ENCODE assay signal across 1 fruit fly cellular context in genomic region chr2L:13549973-13550458, dm6.
TF ChIP-seq lines count a peak whose summit lies in the region.

Gene kuz (plus strand): TSS chr2L:13550139.

TF ChIP-seq in whole organism, embryonic, 481 proteins besides CTCF, POLR2A, EP300 and RAD21 (continued from another document and continues in another):
- TF ChIP-seq mam (GFP tag; optimal IDR thresholded peaks at IDR 0.05; lab: Kevin White, UChicago) (no peak), CG32767 (GFP tag; IDR thresholded peaks at IDR 0.05; lab: Robert Waterston, UW) (peak; percentile 75), ATbp (GFP tag; optimal IDR thresholded peaks at IDR 0.05; lab: Kevin White, UChicago) (no peak), ttk (GFP tag; IDR thresholded peaks at IDR 0.05; lab: Robert Waterston, UW) (no peak), sr (GFP tag; IDR thresholded peaks at IDR 0.05; lab: Robert Waterston, UW) (no peak; the same call in 2 of the 3 replicates), CG7357 (GFP tag; IDR thresholded peaks at IDR 0.05; lab: Robert Waterston, UW) (no peak), Usf (GFP tag; optimal IDR thresholded peaks at IDR 0.05; lab: Kevin White, UChicago) (no peak), CG2875 (GFP tag; optimal IDR thresholded peaks at IDR 0.05; lab: Kevin White, UChicago) (no peak), Asciz (GFP tag; optimal IDR thresholded peaks at IDR 0.05; lab: Kevin White, UChicago) (no peak), phol (tag; optimal IDR thresholded peaks at IDR 0.05; lab: Kevin White, UChicago) (peak; percentile 38), chn (GFP tag; optimal IDR thresholded peaks at IDR 0.05; lab: Kevin White, UChicago) (no peak), trem (tag; optimal IDR thresholded peaks at IDR 0.05; lab: Kevin White, UChicago) (no peak), YL-1 (GFP tag; optimal IDR thresholded peaks at IDR 0.05; lab: Kevin White, UChicago) (peak; percentile 26), br (optimal IDR thresholded peaks at IDR 0.05; lab: Kevin White, UChicago) (no peak), Hmr (GFP tag; optimal IDR thresholded peaks at IDR 0.05; lab: Kevin White, UChicago) (peak; percentile 72), CG7745 (tag; optimal IDR thresholded peaks at IDR 0.05; lab: Kevin White, UChicago) (no peak), CG11723 (GFP tag; optimal IDR thresholded peaks at IDR 0.05; lab: Kevin White, UChicago) (no peak), bigmax (GFP tag; optimal IDR thresholded peaks at IDR 0.05; lab: Kevin White, UChicago) (no peak), al (GFP tag; IDR thresholded peaks at IDR 0.05; lab: Robert Waterston, UW) (no peak), CG18262 (tag; optimal IDR thresholded peaks at IDR 0.05; lab: Kevin White, UChicago) (peak; percentile 43), HmgZ (tag; optimal IDR thresholded peaks at IDR 0.05; lab: Kevin White, UChicago) (peak; percentile 64), eve (GFP tag; optimal IDR thresholded peaks at IDR 0.05; lab: Kevin White, UChicago) (no peak), Xrp1 (GFP tag; IDR thresholded peaks at IDR 0.05; lab: Robert Waterston, UW) (peak; percentile 39; the same call in 1 of the 2 replicates), vvl (GFP tag; IDR thresholded peaks at IDR 0.05; lab: Robert Waterston, UW) (peak; percentile 71; the same call in 1 of the 2 replicates), Gsc (GFP tag; IDR thresholded peaks at IDR 0.05; lab: Robert Waterston, UW) (no peak), lmd (GFP tag; IDR thresholded peaks at IDR 0.05; lab: Robert Waterston, UW) (no peak), esg (GFP tag; conservative IDR thresholded peaks at IDR 0.05; lab: Robert Waterston, UW) (no peak), CG4360 (GFP tag; IDR thresholded peaks at IDR 0.05; lab: Robert Waterston, UW) (peak; percentile 32; the same call in 1 of the 2 replicates), CG13424 (tag; optimal IDR thresholded peaks at IDR 0.05; lab: Kevin White, UChicago) (peak; percentile 30), vnd (GFP tag; IDR thresholded peaks at IDR 0.05; lab: Robert Waterston, UW; ENCODE audit: partially characterized antibody) (peak; percentile 17; the same call in 1 of the 3 replicates), vfl (GFP tag; optimal IDR thresholded peaks at IDR 0.05; lab: Kevin White, UChicago) (no peak), amos (GFP tag; IDR thresholded peaks at IDR 0.05; lab: Robert Waterston, UW; ENCODE audit: partially characterized antibody) (peak; percentile 62; the same call in 1 of the 2 replicates), gro (GFP tag; optimal IDR thresholded peaks at IDR 0.05; lab: Kevin White, UChicago) (peak; percentile 13), bbx (GFP tag; IDR thresholded peaks at IDR 0.05; lab: Robert Waterston, UW; ENCODE audit: partially characterized antibody) (peak; percentile 83), CG3838 (GFP tag; optimal IDR thresholded peaks at IDR 0.05; lab: Kevin White, UChicago) (no peak), Jarid2 (GFP tag; optimal IDR thresholded peaks at IDR 0.05; lab: Kevin White, UChicago) (peak; percentile 100), sens (GFP tag; lab: Kevin White, UChicago) (peak; percentile 80), HLH54F (GFP tag; optimal IDR thresholded peaks at IDR 0.05; lab: Kevin White, UChicago) (no peak), CG4282 (GFP tag; optimal IDR thresholded peaks at IDR 0.05; lab: Kevin White, UChicago) (no peak), CG33213 (GFP tag; optimal IDR thresholded peaks at IDR 0.05; lab: Kevin White, UChicago) (peak; percentile 49), Nf-YC (tag; optimal IDR thresholded peaks at IDR 0.05; lab: Kevin White, UChicago) (peak; percentile 52), CG8359 (GFP tag; optimal IDR thresholded peaks at IDR 0.05; lab: Kevin White, UChicago; ENCODE audit: borderline replicate concordance) (no peak), BEAF-32 (GFP tag; optimal IDR thresholded peaks at IDR 0.05; lab: Kevin White, UChicago) (peak; percentile 63), Hr51 (GFP tag; optimal IDR thresholded peaks at IDR 0.05; lab: Kevin White, UChicago) (peak in 1 of 2 experiments; percentile 7), Fer3 (tag; optimal IDR thresholded peaks at IDR 0.05; lab: Kevin White, UChicago) (peak; percentile 49), C15 (GFP tag; IDR thresholded peaks at IDR 0.05; lab: Robert Waterston, UW) (no peak), jumu (GFP tag; optimal IDR thresholded peaks at IDR 0.05; lab: Kevin White, UChicago) (no peak), CG6654 (GFP tag; optimal IDR thresholded peaks at IDR 0.05; lab: Kevin White, UChicago) (no peak), CG13296 (GFP tag; optimal IDR thresholded peaks at IDR 0.05; lab: Kevin White, UChicago) (peak; percentile 37), CG14965 (GFP tag; optimal IDR thresholded peaks at IDR 0.05; lab: Kevin White, UChicago; ENCODE audit: borderline replicate concordance) (no peak), jing (GFP tag; optimal IDR thresholded peaks at IDR 0.05; lab: Kevin White, UChicago) (no peak), so (GFP tag; IDR thresholded peaks at IDR 0.05; lab: Robert Waterston, UW) (no peak; the same call in 2 of the 3 replicates), CG11695 (GFP tag; IDR thresholded peaks at IDR 0.05; lab: Robert Waterston, UW) (no peak), stc (GFP tag; IDR thresholded peaks at IDR 0.05; lab: Robert Waterston, UW) (peak; percentile 40; the same call in 1 of the 2 replicates), CG30020 (tag; optimal IDR thresholded peaks at IDR 0.05; lab: Kevin White, UChicago) (no peak), zfh2 (GFP tag; optimal IDR thresholded peaks at IDR 0.05; lab: Kevin White, UChicago) (no peak), twi (tag; optimal IDR thresholded peaks at IDR 0.05; lab: Kevin White, UChicago) (no peak), nau (GFP tag; optimal IDR thresholded peaks at IDR 0.05; lab: Kevin White, UChicago) (peak; percentile 25), ftz-f1 (GFP tag; optimal IDR thresholded peaks at IDR 0.05; lab: Kevin White, UChicago) (peak; percentile 51), CG5245 (GFP tag; optimal IDR thresholded peaks at IDR 0.05; lab: Kevin White, UChicago) (no peak), CG15514 (GFP tag; optimal IDR thresholded peaks at IDR 0.05; lab: Kevin White, UChicago) (peak; percentile 19), CG17186 (GFP tag; optimal IDR thresholded peaks at IDR 0.05; lab: Kevin White, UChicago) (no peak), hbn (GFP tag; IDR thresholded peaks at IDR 0.05; lab: Robert Waterston, UW; ENCODE audit: partially characterized antibody) (no peak; the same call in none of the 2 replicates), CG12391 (tag; optimal IDR thresholded peaks at IDR 0.05; lab: Kevin White, UChicago) (peak; percentile 67), cato (GFP tag; optimal IDR thresholded peaks at IDR 0.05; lab: Kevin White, UChicago; ENCODE audit: borderline replicate concordance) (no peak), gce (GFP tag; IDR thresholded peaks at IDR 0.05; lab: Robert Waterston, UW) (no peak; the same call in 2 of the 3 replicates), pum (GFP tag; optimal IDR thresholded peaks at IDR 0.05; lab: Kevin White, UChicago) (no peak), zen (tag; optimal IDR thresholded peaks at IDR 0.05; lab: Kevin White, UChicago) (peak; percentile 0), CG1792 (GFP tag; optimal IDR thresholded peaks at IDR 0.05; lab: Kevin White, UChicago) (no peak), CG17385 (GFP tag; optimal IDR thresholded peaks at IDR 0.05; lab: Kevin White, UChicago) (peak; percentile 56), dysf (GFP tag; IDR thresholded peaks at IDR 0.05; lab: Robert Waterston, UW) (no peak), Awh (GFP tag; IDR thresholded peaks at IDR 0.05; lab: Robert Waterston, UW) (no peak), pho (GFP tag; optimal IDR thresholded peaks at IDR 0.05; lab: Kevin White, UChicago) (no peak), dan (GFP tag; IDR thresholded peaks at IDR 0.05; lab: Robert Waterston, UW) (no peak), CG18599 (GFP tag; optimal IDR thresholded peaks at IDR 0.05; lab: Kevin White, UChicago) (peak; percentile 33), CG10431 (GFP tag; optimal IDR thresholded peaks at IDR 0.05; lab: Kevin White, UChicago) (no peak), CG17568 (GFP tag; optimal IDR thresholded peaks at IDR 0.05; lab: Kevin White, UChicago) (peak; percentile 21), NC2α (GFP tag; optimal IDR thresholded peaks at IDR 0.05; lab: Kevin White, UChicago) (no peak), CG14710 (tag; optimal IDR thresholded peaks at IDR 0.05; lab: Kevin White, UChicago) (no peak), CG10979 (tag; optimal IDR thresholded peaks at IDR 0.05; lab: Kevin White, UChicago) (peak; percentile 11), CG32772 (GFP tag; IDR thresholded peaks at IDR 0.05; lab: Robert Waterston, UW) (no peak), Bteb2 (GFP tag; optimal IDR thresholded peaks at IDR 0.05; lab: Kevin White, UChicago) (peak; percentile 8), NC2β (GFP tag; optimal IDR thresholded peaks at IDR 0.05; lab: Kevin White, UChicago) (peak; percentile 24), bab2 (GFP tag; optimal IDR thresholded peaks at IDR 0.05; lab: Kevin White, UChicago) (no peak), insv (GFP tag; optimal IDR thresholded peaks at IDR 0.05; lab: Kevin White, UChicago) (no peak), Dip2 (GFP tag; IDR thresholded peaks at IDR 0.05; lab: Robert Waterston, UW) (no peak), CkIIα-i1 (GFP tag; IDR thresholded peaks at IDR 0.05; lab: Robert Waterston, UW) (no peak), knrl (GFP tag; IDR thresholded peaks at IDR 0.05; lab: Robert Waterston, UW; ENCODE audit: partially characterized antibody) (no peak; the same call in 1 of the 3 replicates), fd96Cb (tag; optimal IDR thresholded peaks at IDR 0.05; lab: Kevin White, UChicago) (no peak), Sox102F (GFP tag; optimal IDR thresholded peaks at IDR 0.05; lab: Kevin White, UChicago) (peak; percentile 14), CG10274 (GFP tag; optimal IDR thresholded peaks at IDR 0.05; lab: Kevin White, UChicago) (no peak), CG17361 (GFP tag; IDR thresholded peaks at IDR 0.05; lab: Robert Waterston, UW) (no peak), Nf-YB (GFP tag; optimal IDR thresholded peaks at IDR 0.05; lab: Kevin White, UChicago) (peak; percentile 30), Doc2 (GFP tag; IDR thresholded peaks at IDR 0.05; lab: Robert Waterston, UW) (no peak), CG9817 (tag; optimal IDR thresholded peaks at IDR 0.05; lab: Kevin White, UChicago) (peak; percentile 18), Hsf (GFP tag; optimal IDR thresholded peaks at IDR 0.05; lab: Kevin White, UChicago) (no peak), nom (GFP tag; optimal IDR thresholded peaks at IDR 0.05; lab: Kevin White, UChicago) (peak; percentile 57), chif (GFP tag; optimal IDR thresholded peaks at IDR 0.05; lab: Kevin White, UChicago) (no peak), PHDP (tag; optimal IDR thresholded peaks at IDR 0.05; lab: Kevin White, UChicago) (peak; percentile 46), CG16813 (GFP tag; IDR thresholded peaks at IDR 0.05; lab: Robert Waterston, UW; ENCODE audit: partially characterized antibody) (0 out of 3 replicates have a peak, but pooled peaks have one; percentile 21), wor (GFP tag; IDR thresholded peaks at IDR 0.05; lab: Robert Waterston, UW) (no peak), CG9727 (GFP tag; optimal IDR thresholded peaks at IDR 0.05; lab: Kevin White, UChicago) (no peak), Dref (GFP tag; IDR thresholded peaks at IDR 0.05; lab: Robert Waterston, UW) (no peak), wdn (GFP tag; IDR thresholded peaks at IDR 0.05; lab: Robert Waterston, UW) (no peak), CG1529 (GFP tag; optimal IDR thresholded peaks at IDR 0.05; lab: Kevin White, UChicago) (no peak), NK7.1 (GFP tag; optimal IDR thresholded peaks at IDR 0.05; lab: Kevin White, UChicago) (peak; percentile 18), hb (GFP tag; IDR thresholded peaks at IDR 0.05; lab: Robert Waterston, UW; ENCODE audit: partially characterized antibody) (no peak), ap (GFP tag; IDR thresholded peaks at IDR 0.05; lab: Robert Waterston, UW) (no peak), ara (GFP tag; IDR thresholded peaks at IDR 0.05; lab: Robert Waterston, UW) (no peak), scrt (GFP tag; optimal IDR thresholded peaks at IDR 0.05; lab: Kevin White, UChicago) (no peak), Chrac-16 (GFP tag; optimal IDR thresholded peaks at IDR 0.05; lab: Kevin White, UChicago) (no peak), CG4730 (GFP tag; IDR thresholded peaks at IDR 0.05; lab: Robert Waterston, UW) (no peak), shn (GFP tag; optimal IDR thresholded peaks at IDR 0.05; lab: Kevin White, UChicago) (no peak), CG17359 (tag; optimal IDR thresholded peaks at IDR 0.05; lab: Kevin White, UChicago) (peak; percentile 42), unpg (GFP tag; optimal IDR thresholded peaks at IDR 0.05; lab: Kevin White, UChicago) (peak; percentile 18), MTF-1 (GFP tag; optimal IDR thresholded peaks at IDR 0.05; lab: Kevin White, UChicago; ENCODE audit: borderline replicate concordance) (peak; percentile 54), CG6689 (GFP tag; IDR thresholded peaks at IDR 0.05; lab: Robert Waterston, UW) (no peak), CG12744 (GFP tag; optimal IDR thresholded peaks at IDR 0.05; lab: Kevin White, UChicago) (peak; percentile 4), CG18764 (GFP tag; optimal IDR thresholded peaks at IDR 0.05; lab: Kevin White, UChicago) (no peak), CG13287 (GFP tag; IDR thresholded peaks at IDR 0.05; lab: Robert Waterston, UW; ENCODE audit: partially characterized antibody) (peak; percentile 63), CG7786 (GFP tag; optimal IDR thresholded peaks at IDR 0.05; lab: Kevin White, UChicago) (peak; percentile 19), CG2120 (GFP tag; optimal IDR thresholded peaks at IDR 0.05; lab: Kevin White, UChicago) (no peak), CG31388 (GFP tag; optimal IDR thresholded peaks at IDR 0.05; lab: Kevin White, UChicago) (no peak), CG13894 (tag; optimal IDR thresholded peaks at IDR 0.05; lab: Kevin White, UChicago) (peak; percentile 82), maf-S (GFP tag; optimal IDR thresholded peaks at IDR 0.05; lab: Kevin White, UChicago) (no peak), CG4404 (GFP tag; IDR thresholded peaks at IDR 0.05; lab: Robert Waterston, UW) (no peak), nmo (GFP tag; optimal IDR thresholded peaks at IDR 0.05; lab: Kevin White, UChicago) (peak; percentile 17), CG15269 (tag; optimal IDR thresholded peaks at IDR 0.05; lab: Kevin White, UChicago) (peak; percentile 9), CG31365 (tag; optimal IDR thresholded peaks at IDR 0.05; lab: Kevin White, UChicago) (peak; percentile 27), CG30403 (GFP tag; optimal IDR thresholded peaks at IDR 0.05; lab: Kevin White, UChicago) (peak; percentile 2), nerfin-1 (tag; optimal IDR thresholded peaks at IDR 0.05; lab: Kevin White, UChicago) (peak; percentile 73), Dll (GFP tag; IDR thresholded peaks at IDR 0.05; lab: Robert Waterston, UW; ENCODE audit: partially characterized antibody) (peak; percentile 44; the same call in 2 of the 4 replicates)
